Worm (Caenorhabditis elegans) whole organism, midembryonic: ENCODE measurements around the gene spex-3.

ENCODE experiments used
- T22C8.4 ChIP-seq: fragments of 200-800 bp; sonication (Bioruptor generic); IDR thresholded peaks from 2 replicates; pipeline ENCODE4 v1.3.6; 2022; ENCODE audit warnings: missing genetic modification characterization, missing compliant biosample characterization
- cog-1 ChIP-seq: sonication (generic microtip); optimal IDR thresholded peaks from 2 replicates; lab custom pipeline; 2016; ENCODE audit warnings: missing genetic modification characterization, missing compliant biosample characterization
- flt-1 ChIP-seq: fragments of 200-800 bp; sonication (Bioruptor generic); IDR thresholded peaks from 2 replicates; pipeline ENCODE4 v1.3.6; 2022; ENCODE audit warnings: missing genetic modification characterization, missing compliant biosample characterization
- klf-2 ChIP-seq: fragments of 200-800 bp; sonication (Bioruptor generic); conservative IDR thresholded peaks from 2 replicates; pipeline ENCODE4 v1.3.6; 2022; ENCODE audit warnings: missing genetic modification reagents, missing genetic modification characterization, missing compliant biosample characterization
- med-1 ChIP-seq: sonication (generic microtip); optimal IDR thresholded peaks from 2 replicates; lab custom pipeline; 2017; ENCODE audit warnings: missing genetic modification characterization, mild to moderate bottlenecking, missing compliant biosample characterization, antibody characterized with exemption, missing genetic modification reagents; ENCODE audit not compliant: insufficient read depth
- ref-1 ChIP-seq: fragments of 200-800 bp; sonication (Bioruptor generic); conservative IDR thresholded peaks from 2 replicates; pipeline ENCODE4 v1.3.6; 2022; ENCODE audit warnings: missing genetic modification reagents, missing genetic modification characterization, missing compliant biosample characterization
- tab-1 ChIP-seq: fragments of 200-800 bp; sonication (Bioruptor generic); IDR thresholded peaks from 2 replicates; pipeline ENCODE4 v1.3.6; 2022; ENCODE audit warnings: missing genetic modification characterization, missing compliant biosample characterization
- ztf-23 ChIP-seq: fragments of 200-800 bp; sonication (Bioruptor generic); IDR thresholded peaks from 2 replicates; pipeline ENCODE4 v1.3.6; 2022; ENCODE audit warnings: missing genetic modification reagents, missing genetic modification characterization, missing compliant biosample characterization
- ztf-29 ChIP-seq: fragments of 200-800 bp; sonication (Bioruptor generic); IDR thresholded peaks from 2 replicates; pipeline ENCODE4 v1.3.6; 2022; ENCODE audit warnings: missing genetic modification reagents, missing genetic modification characterization, missing compliant biosample characterization

spex-3 gene

DNA sequence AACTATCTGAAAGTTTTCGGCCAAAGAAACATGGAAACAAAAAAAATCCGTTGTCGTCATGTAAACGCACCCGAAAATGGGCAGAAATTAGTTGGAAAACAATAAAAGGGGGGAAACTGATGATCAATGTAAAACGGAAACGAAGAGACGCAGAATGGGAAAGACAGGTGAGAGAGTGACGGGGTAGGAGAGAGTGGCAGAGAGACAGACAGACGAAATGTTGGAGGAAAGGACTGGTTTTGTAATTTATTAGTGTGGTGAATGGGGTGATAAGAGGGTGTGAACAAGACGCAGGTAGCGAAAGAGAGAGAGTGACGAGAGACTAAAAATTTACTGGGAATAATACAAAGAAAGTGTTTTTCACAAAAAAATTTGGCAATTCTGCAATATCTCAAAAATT, 21.2 kb downstream of the spex-3 start:
- TF ChIP-seq cog-1 (tag; lab: Kevin White, UChicago) (no peak), flt-1 (GFP tag; lab: Robert Waterston, UW) (no peak), T22C8.4 (GFP tag; lab: Robert Waterston, UW) (no peak), klf-2 (no peak), med-1 (GFP tag; lab: Kevin White, UChicago) (no peak)

DNA sequence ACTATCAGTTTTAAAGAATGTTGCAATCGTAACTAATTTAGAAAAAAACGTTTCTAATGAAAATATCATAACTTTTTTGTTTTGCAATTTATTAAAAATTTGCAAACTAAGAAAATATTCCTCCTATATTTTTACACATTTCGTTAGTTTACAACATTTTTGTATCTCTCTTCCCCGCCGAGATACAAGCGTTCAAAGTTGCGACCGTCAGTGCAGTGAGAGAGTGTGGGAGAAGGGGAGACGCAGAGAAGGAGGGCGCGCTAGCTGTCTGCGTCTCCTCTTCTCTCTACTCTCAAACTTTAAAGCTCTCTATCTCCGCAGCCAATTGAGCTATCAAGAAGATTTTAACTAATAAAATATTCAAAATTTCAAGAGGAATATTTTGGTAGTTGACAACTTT, 21.8 kb downstream of the spex-3 start:
- TF ChIP-seq ztf-29 (GFP tag; lab: Robert Waterston, UW) (no peak), flt-1 (GFP tag; lab: Robert Waterston, UW) (no peak)

DNA sequence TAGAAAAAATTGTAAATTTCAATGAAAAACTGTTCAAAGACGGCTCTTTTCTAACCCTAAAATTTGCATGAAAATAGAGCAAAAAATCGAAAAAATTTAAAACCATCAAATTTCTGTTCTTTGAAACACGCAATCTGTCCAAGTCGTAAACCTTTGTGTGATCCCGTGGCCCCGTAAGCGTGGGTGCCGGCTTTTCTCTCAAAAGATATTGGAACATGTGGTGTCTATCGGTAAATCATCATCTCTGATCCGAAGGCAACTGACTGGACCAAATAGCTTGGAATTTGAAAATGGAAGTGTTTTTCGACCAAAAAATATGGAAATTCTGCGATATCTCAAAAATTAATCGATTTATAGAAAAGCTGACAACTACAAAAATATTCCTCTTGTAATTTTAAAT, 23.6 kb downstream of the spex-3 start:
- TF ChIP-seq tab-1 (GFP tag; lab: Robert Waterston, UW) (no peak), T22C8.4 (GFP tag; lab: Robert Waterston, UW) (no peak)

ce11 chrIII:1676588-1676987, 25.6 kb downstream of the spex-3 start, which contains the start of gene Y22D7AR.6:
TSS of gene Y22D7AR.6 (minus strand) at chrIII:1676721.
- TF ChIP-seq cog-1 (tag; lab: Kevin White, UChicago) (no peak), ztf-29 (GFP tag; lab: Robert Waterston, UW) (no peak), tab-1 (GFP tag; lab: Robert Waterston, UW) (no peak), ref-1 (GFP tag; lab: Robert Waterston, UW) (no peak), flt-1 (GFP tag; lab: Robert Waterston, UW) (no peak), T22C8.4 (GFP tag; lab: Robert Waterston, UW) (no peak), med-1 (GFP tag; lab: Kevin White, UChicago) (no peak), ztf-23 (no peak), klf-2 (no peak)

DNA sequence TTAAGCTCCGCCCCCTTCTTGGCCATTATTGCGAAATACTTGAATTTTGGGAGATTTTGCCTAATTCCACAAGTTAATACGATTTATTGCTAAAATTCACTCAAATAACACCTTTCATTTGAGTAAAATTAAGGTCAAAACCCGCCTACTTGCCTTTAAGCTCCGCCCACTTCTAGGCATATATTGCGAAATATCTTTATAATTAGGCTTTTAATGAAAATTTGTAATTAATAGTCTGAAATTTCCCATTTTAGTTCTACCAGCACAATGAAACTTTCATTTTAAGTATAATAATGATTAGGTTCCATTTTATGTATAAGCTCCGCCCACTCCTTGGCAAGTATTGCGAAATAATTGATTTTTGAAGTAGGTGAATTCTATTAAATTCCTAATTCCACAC, 27.5 kb downstream of the spex-3 start:
- TF ChIP-seq tab-1 (GFP tag; lab: Robert Waterston, UW) (no peak), med-1 (GFP tag; lab: Kevin White, UChicago) (no peak), ztf-23 (no peak), klf-2 (no peak), ztf-29 (GFP tag; lab: Robert Waterston, UW) (no peak), T22C8.4 (GFP tag; lab: Robert Waterston, UW) (no peak), flt-1 (GFP tag; lab: Robert Waterston, UW) (no peak), ref-1 (GFP tag; lab: Robert Waterston, UW) (no peak), cog-1 (tag; lab: Kevin White, UChicago) (no peak)

- TF ChIP-seq med-1 (GFP tag; lab: Kevin White, UChicago) (no peak), klf-2 (no peak), T22C8.4 (GFP tag; lab: Robert Waterston, UW) (no peak), flt-1 (GFP tag; lab: Robert Waterston, UW) (no peak)
Observed at ce11 chrIII:1673320-1673719, 28.9 kb downstream of the spex-3 start.

DNA sequence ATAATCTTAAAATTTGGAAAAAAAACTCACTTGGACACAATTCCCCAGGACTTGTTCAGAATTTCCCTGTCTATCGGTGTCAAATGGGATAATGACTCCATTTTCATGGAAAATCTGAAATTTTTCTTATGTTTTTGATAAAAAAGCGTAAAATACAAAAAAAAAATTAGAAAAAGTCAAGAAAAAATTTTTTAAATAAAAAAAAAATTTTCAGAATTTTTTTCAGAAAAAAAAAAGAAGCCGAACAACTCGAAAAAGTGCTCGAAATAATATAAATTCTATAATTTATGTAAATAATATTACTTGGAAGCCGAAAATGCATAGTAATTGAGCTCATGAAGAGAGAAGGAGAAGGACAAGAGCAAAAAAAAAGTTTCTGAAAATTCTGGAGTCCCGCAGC, 33.7 kb downstream of the spex-3 start, which contains the start of gene glb-30:
Gene glb-30, minus strand, starts transcription at position 101 of the 400 bp plus-strand sequence.
- no peak for TF ChIP-seq ref-1 (GFP tag; lab: Robert Waterston, UW)
- TF ChIP-seq cog-1 (tag; lab: Kevin White, UChicago), result no peak
- no peak for TF ChIP-seq ztf-23
- TF ChIP-seq flt-1 (GFP tag; lab: Robert Waterston, UW), result no peak
- TF ChIP-seq tab-1 (GFP tag; lab: Robert Waterston, UW), result no peak
- no peak for TF ChIP-seq T22C8.4 (GFP tag; lab: Robert Waterston, UW)
- TF ChIP-seq med-1 (GFP tag; lab: Kevin White, UChicago), result no peak
- no peak for TF ChIP-seq ztf-29 (GFP tag; lab: Robert Waterston, UW)
- no peak for TF ChIP-seq klf-2

DNA sequence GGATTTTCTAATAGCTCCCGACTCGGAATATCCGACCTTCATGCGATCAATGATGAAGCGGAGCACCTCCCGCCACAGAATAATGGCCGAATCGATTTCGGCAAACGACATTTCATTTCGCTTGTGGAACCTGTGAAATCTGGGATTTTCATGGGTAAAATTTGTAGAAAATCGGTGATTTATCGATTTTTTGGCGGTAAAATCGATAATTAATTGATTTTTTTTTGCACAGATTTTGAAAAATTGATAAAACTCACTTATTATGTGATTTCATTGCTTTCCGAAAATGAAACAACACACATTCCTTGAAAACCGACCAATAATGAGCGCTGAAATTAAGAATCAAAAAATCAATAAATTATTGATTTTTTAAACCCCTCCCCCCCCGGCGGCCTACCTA, 35.3 kb downstream of the spex-3 start:
- TF ChIP-seq T22C8.4 (GFP tag; lab: Robert Waterston, UW), result peak; percentile 72
- no peak for TF ChIP-seq klf-2

- TF ChIP-seq flt-1 (GFP tag; lab: Robert Waterston, UW), result no peak
- 0 out of 2 replicates have a peak, but pooled peaks have one; percentile 7 for TF ChIP-seq T22C8.4 (GFP tag; lab: Robert Waterston, UW)
- TF ChIP-seq med-1 (GFP tag; lab: Kevin White, UChicago), result no peak
- TF ChIP-seq ref-1 (GFP tag; lab: Robert Waterston, UW), result no peak
- TF ChIP-seq ztf-23, result no peak
Observed at ce11 chrIII:1665799-1666308, 36.4 kb downstream of the spex-3 start, which contains the start of gene Y22D7AR.3. TSS of gene Y22D7AR.3 (minus strand) at chrIII:1665849.

- TF ChIP-seq flt-1 (GFP tag; lab: Robert Waterston, UW), result no peak
- TF ChIP-seq T22C8.4 (GFP tag; lab: Robert Waterston, UW), result peak; percentile 64; the same call in 1 of the 2 replicates
Observed at ce11 chrIII:1665373-1665772, 36.9 kb downstream of the spex-3 start.

ce11 chrIII:1664761-1665266, 37.4 kb downstream of the spex-3 start, which contains the start of gene Y22D7AL.16:
TSS of gene Y22D7AL.16 (minus strand) at chrIII:1665216.
- TF ChIP-seq ztf-23 (no peak), T22C8.4 (GFP tag; lab: Robert Waterston, UW) (no peak), cog-1 (tag; lab: Kevin White, UChicago) (no peak), ref-1 (GFP tag; lab: Robert Waterston, UW) (no peak), flt-1 (GFP tag; lab: Robert Waterston, UW) (no peak), med-1 (GFP tag; lab: Kevin White, UChicago) (no peak), tab-1 (GFP tag; lab: Robert Waterston, UW) (no peak), klf-2 (no peak), ztf-29 (GFP tag; lab: Robert Waterston, UW) (no peak)
